Worm (Caenorhabditis elegans): ENCODE measurements around the gene abts-4.
A peak's percentile ranks its signal among the peaks of the same experiment; 100 is the strongest.

Gene abts-4

DNA sequence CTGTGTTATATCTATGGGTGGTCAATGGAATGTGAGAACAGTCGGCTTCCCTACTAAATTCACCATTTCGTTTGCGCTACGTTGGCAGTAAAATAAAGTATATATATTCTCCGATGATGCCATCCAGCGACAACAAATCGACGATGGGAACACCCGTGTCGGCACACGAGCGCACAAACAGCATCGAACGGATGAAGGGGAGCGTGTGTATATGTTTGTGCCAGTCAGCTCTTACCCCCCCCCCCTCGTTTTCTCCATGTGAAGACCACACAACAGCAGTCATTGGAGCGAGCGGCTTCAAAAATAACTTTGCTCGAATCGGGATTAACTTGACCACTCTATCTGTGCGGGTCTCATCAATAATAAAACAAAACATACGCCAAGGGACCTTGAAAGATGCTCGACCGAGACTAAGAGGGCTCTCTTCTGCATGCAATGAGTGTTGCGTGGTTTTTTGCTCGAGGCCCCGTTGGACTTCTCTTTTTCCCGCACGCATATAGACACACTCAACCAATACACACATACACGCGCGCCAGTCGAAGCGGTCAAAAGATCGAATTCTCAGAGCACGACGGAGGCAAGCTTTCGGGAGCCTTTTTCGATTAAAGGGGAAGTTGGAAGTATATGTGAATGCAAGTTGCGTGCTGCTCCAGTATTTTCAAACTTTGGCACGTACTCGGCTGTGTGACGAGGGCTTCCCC, 21.1 kb downstream of the abts-4 start:
- TF ChIP-seq unc-62 (GFP tag; optimal IDR thresholded peaks at IDR 0.05) = no peak

DNA sequence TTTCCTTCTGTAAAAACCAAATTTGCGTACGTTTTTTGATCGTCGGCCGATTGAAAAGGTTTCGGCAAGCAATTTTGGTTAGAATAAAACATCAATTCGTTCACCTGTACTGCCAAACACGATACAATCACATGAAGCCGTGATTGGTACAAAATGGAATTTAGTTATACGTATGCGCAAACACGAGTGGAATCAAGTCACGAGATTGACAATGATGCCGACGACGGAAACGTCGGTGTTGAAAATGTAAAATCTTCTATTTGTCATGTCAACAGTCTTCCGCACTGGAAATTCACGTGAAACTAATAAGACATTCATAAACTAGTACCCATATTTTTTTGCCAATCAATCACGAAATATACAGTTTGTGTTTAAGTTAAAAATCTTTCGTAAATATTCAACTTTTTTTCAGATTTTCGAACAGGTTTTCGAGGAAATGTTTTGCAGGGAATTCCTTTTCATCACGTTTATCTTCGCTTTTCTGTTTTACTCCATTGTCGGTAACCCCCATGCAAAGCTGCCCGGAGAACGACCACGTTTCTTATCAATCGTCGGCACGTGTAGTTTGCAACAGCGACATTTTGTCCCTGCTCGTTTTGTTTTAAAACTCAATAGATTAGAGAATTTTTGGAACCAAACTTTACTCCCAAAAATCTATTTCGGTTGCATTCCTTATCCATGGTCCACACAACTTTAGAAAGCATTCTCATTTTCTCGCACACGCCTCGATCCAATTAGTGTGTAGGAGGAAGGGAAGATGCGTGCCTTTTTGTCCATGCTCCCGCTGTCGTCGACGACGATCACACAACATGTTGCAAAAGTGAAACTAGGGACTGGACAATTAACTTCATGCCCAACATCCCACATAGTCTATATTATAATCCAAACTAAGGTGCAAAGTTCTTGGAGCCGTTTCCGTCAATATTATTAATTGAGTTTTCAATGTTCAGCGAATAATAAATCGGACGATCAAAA, 22.2 kb downstream of the abts-4 start:
- TF ChIP-seq unc-62 (GFP tag; optimal IDR thresholded peaks at IDR 0.05) = no peak

DNA sequence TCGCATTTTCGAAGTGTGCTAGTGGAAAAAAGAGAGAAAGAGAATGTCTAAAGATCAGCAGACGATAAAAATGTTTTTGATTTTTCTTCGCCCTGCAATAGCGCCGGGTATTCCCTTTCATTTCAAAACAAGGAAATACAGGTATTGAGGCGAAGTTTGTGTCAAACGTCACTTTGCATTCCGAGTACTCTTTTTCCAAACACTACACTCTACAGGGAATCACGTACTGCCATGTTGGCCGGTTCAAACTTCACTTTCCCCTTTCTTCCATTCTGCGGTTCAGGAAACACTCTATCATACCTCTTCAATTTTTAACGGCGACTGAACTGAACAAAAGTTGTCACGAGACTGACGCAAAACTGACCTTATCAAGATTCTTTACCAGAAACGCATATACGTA, 23.0 kb downstream of the abts-4 start:
- TF ChIP-seq unc-62 (GFP tag; optimal IDR thresholded peaks at IDR 0.05) = no peak

DNA sequence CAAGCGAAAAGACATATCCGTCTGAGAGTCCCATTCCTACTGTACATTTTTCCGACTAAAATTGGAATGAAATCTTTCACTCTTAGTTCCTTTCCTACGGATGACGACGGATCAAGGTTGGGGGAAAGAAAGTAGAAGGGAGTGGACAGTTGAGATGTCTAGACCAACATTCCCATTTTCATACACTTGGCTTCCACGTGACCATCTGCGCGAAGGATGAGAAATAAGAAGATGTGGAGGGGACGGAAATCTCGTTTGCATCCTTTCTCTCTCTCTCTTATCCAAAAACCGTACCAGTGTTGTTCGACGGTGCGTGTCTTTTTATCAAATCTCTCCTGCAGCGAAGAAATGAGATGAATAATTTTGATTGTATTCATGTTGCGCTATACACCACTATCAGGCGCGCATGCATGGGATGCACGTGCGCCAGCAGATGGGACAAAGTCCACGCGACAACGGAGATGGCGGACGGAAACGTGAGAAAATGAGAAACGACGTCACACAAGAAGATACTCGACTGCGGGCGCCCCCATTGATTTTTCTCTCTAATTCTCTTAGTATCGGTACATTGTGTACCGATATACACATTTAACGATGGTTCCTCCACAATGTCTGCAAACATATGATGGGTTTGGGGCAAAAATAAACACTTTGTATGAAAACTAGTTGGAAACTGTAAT, 24.1 kb downstream of the abts-4 start:
- peak; percentile 18 for TF ChIP-seq unc-62 (GFP tag; optimal IDR thresholded peaks at IDR 0.05)

DNA sequence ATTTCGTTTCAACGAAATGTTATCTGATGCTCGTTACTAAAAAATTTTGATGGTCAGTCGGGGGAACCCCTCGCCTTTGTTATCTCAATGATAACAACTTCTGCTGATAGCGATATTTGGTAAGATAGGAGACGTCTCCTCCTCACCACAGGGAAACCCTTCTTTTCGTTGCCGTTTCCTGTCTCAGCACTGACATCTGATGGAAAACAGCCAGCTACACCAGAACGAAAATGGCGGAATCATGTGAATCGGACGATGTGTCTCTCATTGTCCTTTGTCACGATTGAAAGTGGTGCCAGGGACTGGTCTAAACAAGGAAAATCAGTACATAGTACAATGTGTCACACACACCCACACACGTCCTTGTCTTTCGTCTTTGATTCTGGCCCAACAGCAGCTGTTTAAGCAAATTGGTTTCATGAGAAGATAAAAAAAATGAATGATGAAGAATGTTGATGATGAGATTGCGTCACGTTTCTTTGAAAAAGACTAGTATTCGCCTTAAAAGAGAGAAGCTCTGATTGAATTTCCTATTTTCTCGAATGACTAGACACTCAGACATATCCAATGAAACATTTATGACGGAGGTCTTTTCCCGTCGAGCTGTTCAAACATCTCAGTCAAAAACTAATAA, 25.1 kb downstream of the abts-4 start:
- TF ChIP-seq unc-62 (GFP tag; optimal IDR thresholded peaks at IDR 0.05) = no peak

DNA sequence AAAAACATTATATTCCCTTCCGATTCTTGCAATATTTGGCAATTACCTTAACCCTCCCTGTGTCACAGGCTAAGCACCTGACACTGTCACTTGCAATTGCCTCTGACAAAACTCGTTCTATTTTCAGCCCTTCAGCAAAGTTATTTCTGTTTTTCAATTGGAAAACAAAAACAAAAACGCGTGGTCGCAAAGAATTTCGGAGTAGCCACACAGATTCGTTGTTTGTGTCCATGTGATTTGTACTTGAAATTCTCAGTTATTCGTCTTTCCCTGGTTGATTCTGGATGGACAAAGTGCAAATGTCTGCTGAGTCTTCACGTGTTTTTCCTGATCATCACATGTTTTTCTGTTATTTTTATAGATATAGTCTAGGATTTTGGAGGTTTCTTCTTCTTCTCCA, 26.0 kb downstream of the abts-4 start:
- no peak for TF ChIP-seq unc-62 (GFP tag; optimal IDR thresholded peaks at IDR 0.05)

DNA sequence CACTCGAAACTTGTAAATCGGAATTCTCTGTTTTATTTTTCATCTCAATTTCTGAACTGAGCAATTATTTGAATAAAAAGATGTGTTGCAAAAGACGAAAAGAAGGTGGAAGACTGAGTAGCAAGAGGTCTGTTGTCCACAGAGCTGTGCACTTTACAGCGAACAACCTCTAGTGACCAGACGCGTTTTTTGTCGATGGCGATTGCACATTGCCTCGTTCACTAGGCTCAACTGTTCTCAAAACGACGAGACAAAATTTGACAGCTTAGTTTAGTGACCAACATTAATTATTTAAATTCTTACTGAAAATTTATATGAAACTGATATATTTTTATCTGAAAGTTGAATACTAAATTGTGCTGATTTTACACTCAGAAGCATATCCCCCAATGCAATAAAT, 28.3 kb downstream of the abts-4 start, which contains the start of gene R03E9.2:
Gene R03E9.2, minus strand, starts transcription at position 101 of the 400 bp plus-strand sequence.
- TF ChIP-seq unc-62 (GFP tag; optimal IDR thresholded peaks at IDR 0.05) = no peak

DNA sequence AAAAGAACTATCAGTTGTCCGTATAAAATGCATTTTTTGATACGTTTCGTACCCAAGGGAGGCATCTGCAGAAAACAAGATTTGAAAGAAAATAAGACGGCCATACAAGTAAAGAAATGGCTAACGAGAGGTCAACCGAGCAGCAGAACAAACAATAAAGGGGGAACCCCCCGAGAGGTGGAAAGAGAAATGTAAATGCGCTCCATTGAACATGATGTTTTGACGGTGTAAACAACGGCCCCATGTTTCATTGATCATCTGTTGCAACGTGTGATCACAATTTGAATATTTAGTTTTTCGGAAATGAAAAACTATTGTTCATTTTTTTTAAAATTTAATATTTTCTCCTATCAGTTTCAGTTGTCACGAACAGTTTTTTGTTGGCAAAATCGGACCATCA, 31.9 kb downstream of the abts-4 start, which contains the start of gene K11G12.6:
Gene K11G12.6, minus strand, starts transcription at position 65 of the 400 bp plus-strand sequence.
- no peak for TF ChIP-seq unc-62 (GFP tag; optimal IDR thresholded peaks at IDR 0.05)

DNA sequence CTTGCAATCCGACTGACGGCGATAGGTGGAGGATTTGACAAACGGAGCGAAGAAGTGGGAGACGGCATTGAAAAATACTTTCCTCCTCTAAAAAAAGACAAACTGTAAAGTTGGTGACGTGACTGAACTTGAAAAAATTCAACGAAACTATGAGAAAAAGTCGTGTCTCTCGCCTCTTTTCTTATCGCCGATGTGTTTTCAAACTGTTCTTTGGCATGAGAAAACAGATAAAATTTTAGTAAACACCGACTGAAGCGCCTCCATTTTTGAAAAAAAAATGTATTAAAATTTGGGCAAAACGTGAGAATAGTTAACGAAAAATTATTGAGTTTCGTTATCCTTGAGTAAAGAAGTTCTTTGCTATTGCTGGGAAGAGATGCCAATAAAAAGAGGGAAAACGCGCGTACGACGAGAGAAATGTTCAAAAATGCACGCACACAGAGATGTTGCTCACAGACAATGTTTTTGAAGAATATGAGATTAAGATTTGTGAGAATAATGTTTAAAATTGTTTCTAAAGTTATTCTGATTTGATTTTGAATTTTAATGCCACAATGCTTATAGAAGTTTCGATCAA, 32.6 kb downstream of the abts-4 start:
- TF ChIP-seq unc-62 (GFP tag; optimal IDR thresholded peaks at IDR 0.05) = no peak

DNA sequence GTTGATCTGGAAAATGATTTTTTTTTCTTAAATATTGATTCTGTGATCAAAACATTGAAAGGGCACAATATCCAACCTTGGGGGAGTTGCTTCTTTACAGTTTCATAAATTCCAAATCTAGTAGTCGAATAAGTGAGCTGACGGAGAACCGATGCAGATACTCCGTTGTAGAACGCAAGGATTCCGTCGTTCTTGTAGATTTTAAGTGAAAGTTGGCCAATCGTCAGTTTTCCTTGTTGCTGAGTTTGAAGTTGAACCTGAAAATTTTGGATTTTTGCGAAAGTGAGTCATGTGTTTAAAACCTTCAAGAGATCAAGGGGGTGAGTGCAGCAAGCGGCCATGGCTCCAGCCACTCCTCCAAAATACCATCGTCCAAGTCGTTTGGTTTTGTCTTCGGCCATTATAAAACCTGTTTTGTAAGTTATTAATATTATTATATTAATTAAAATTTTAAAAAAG, 36.2 kb downstream of the abts-4 start, which contains the start of gene slc-25A10:
Gene slc-25A10, minus strand, starts transcription at position 409 of the 459 bp plus-strand sequence.
- no peak for TF ChIP-seq unc-62 (GFP tag; optimal IDR thresholded peaks at IDR 0.05)

DNA sequence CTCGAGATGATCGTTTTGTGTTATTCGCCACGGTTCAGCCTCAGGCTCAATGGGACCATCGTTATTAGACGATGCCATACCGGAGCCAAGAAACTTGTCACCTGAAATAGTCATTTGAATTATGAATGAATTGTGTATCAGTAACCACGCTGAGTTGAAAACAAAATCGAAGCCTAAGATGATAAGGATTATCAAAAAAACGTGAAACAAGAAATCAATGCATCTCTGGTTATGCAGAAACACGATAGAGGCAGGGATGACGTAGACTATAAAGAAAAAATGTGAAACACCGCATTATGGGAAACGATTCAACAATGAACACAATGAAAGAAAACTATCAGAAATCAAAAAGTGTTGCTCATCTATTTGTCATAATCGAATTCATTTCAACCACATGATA, 38.6 kb downstream of the abts-4 start, which contains the start of gene smf-1:
Gene smf-1, minus strand, starts transcription at position 101 of the 400 bp plus-strand sequence.
- no peak for TF ChIP-seq unc-62 (GFP tag; optimal IDR thresholded peaks at IDR 0.05)

DNA sequence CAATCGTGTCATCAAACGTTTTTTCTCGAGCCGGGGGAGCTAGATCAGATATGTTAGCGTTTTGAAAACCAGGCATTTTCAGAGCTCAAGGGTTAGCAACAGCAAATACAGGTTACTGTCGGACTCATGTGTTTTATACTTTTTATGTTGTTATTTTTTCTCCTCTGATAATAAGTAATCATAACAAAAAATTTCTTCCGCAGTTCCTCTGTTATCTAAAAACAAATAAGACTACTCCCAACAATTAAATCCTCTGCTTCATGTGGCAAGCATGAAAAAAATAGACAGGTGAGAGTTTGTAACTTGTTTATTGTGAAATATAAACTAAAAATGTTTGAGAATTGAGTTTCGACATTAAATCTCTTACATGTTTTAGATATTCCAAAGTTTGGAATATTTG, 42.9 kb downstream of the abts-4 start, which contains the start of gene smf-2:
Gene smf-2, minus strand, starts transcription at position 101 of the 400 bp plus-strand sequence.
- no peak for TF ChIP-seq unc-62 (GFP tag; optimal IDR thresholded peaks at IDR 0.05)

DNA sequence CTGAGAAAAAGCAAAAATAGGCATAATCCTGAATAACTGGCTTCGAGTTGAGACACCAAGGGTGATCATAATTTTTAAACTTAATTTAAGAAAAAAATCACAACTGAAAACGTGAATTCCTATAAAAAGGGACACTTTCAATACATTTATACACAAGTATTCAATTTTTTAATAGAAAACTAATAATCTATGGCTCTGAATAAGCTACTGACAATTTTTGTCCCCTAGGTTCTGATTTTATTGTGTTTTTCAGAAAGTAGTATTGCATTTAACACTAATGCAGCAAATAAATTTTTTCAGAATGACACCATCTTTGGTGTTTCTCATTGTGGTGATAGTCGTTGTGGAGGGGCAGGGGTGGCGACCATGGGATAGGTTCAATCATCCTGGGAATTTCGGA, 48.3 kb downstream of the abts-4 start, which contains the start of gene nas-11:
Gene nas-11, plus strand, starts transcription at position 301 of the 400 bp plus-strand sequence.
- TF ChIP-seq unc-62 (GFP tag; optimal IDR thresholded peaks at IDR 0.05) = no peak

DNA sequence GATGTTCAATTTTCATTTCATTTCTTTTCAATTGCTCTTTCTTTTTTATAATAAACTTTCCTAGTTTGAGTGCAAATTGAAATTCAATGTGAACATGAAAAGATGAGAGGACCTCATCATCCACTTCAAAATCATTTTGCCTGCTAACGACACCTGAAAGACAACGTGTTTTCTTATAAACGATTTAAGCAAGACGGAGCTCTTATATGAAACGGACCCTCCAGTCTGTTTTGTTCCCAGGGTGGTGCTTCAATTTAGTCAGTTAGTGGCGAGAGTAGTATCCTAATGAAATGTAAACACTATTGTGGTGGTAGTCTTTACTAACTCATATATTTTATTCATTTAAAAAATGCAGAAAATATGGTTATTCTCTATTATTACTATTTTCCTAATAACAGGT, 52.3 kb downstream of the abts-4 start, which contains the start of gene acr-3:
Gene acr-3, plus strand, starts transcription at position 301 of the 400 bp plus-strand sequence.
- TF ChIP-seq unc-62 (GFP tag; optimal IDR thresholded peaks at IDR 0.05) = no peak

DNA sequence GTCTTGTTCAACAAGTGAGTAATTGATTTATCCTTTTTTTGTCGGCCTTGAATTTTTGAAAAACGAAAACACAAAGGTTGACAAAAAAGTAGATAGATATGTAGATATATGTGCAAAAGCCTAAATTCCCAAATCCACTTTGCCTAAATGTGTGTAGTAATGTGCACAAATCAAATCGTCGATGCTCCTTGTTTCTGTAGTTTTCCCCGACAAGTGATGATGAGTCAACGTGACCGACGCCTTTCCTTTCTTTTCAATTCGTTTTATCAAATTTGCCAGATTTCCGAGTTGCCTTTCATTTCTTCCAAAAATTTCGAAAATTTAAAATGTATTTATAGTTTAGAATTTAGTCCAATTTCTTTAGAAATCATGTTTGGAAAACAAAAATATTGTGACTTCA, 56.4 kb downstream of the abts-4 start:
- no peak for TF ChIP-seq unc-62 (GFP tag; optimal IDR thresholded peaks at IDR 0.05)

Data from whole organism, dauer.